Fruit fly (Drosophila melanogaster) whole organism, pupa: Measurements from ENCODE around the gene CG31525.

ENCODE experiments used
- CG10348 ChIP-seq: fragments of 200-800 bp; sonication (Bioruptor generic); IDR thresholded peaks from 2 replicates; pipeline ENCODE4 v1.3.6; 2022; ENCODE audit warnings: missing biosample characterization, missing genetic modification characterization
- CG12605 ChIP-seq: fragments of 200-800 bp; sonication (Bioruptor generic); IDR thresholded peaks from 2 replicates; pipeline ENCODE4 v1.3.6; 2022; ENCODE audit warnings: missing biosample characterization, missing genetic modification characterization
- CG15710 ChIP-seq: fragments of 200-800 bp; sonication (Bioruptor generic); optimal IDR thresholded peaks from 2 replicates; lab custom pipeline; 2018; ENCODE audit warnings: missing biosample characterization, mild to moderate bottlenecking, missing genetic modification characterization, moderate library complexity
- CG17806 ChIP-seq: fragments of 200-800 bp; sonication (Bioruptor generic); optimal IDR thresholded peaks from 2 replicates; lab custom pipeline; 2018; ENCODE audit warnings: missing biosample characterization, mild to moderate bottlenecking, missing genetic modification characterization, moderate library complexity
- CG4496 ChIP-seq: fragments of 200-800 bp; sonication (Bioruptor generic); IDR thresholded peaks from 3 replicates; pipeline ENCODE4 v1.3.6; 2022; ENCODE audit warnings: missing biosample characterization, missing genetic modification characterization
- CG8159 ChIP-seq: fragments of 200-800 bp; sonication (Bioruptor generic); optimal IDR thresholded peaks from 3 replicates; lab custom pipeline; 2018; ENCODE audit warnings: missing biosample characterization, mild to moderate bottlenecking, missing genetic modification characterization, moderate library complexity
- CG9948 ChIP-seq: fragments of 200-800 bp; sonication (Bioruptor generic); optimal IDR thresholded peaks from 2 replicates; lab custom pipeline; 2018; ENCODE audit warnings: missing biosample characterization, mild to moderate bottlenecking, missing genetic modification characterization, moderate library complexity
- D1 ChIP-seq: fragments of 200-800 bp; sonication (Bioruptor generic); optimal IDR thresholded peaks from 2 replicates; lab custom pipeline; 2018; ENCODE audit warnings: missing biosample characterization, mild to moderate bottlenecking, missing genetic modification characterization, moderate library complexity
- EcR ChIP-seq: fragments of 200-800 bp; sonication (Bioruptor generic); optimal IDR thresholded peaks from 3 replicates; lab custom pipeline; 2019; ENCODE audit warnings: missing biosample characterization, missing genetic modification characterization, mild to moderate bottlenecking, moderate library complexity, missing genetic modification reagents
- Ets98B ChIP-seq: fragments of 200-800 bp; sonication (Bioruptor generic); IDR thresholded peaks from 2 replicates; pipeline ENCODE4 v1.3.6; 2022; ENCODE audit warnings: missing biosample characterization, missing genetic modification characterization
- Snoo ChIP-seq: fragments of 200-800 bp; sonication (Bioruptor generic); optimal IDR thresholded peaks from 3 replicates; lab custom pipeline; 2017; ENCODE audit warnings: missing biosample characterization, mild to moderate bottlenecking, missing genetic modification characterization, inconsistent platforms
- fd96Ca ChIP-seq: fragments of 200-800 bp; sonication (Bioruptor generic); IDR thresholded peaks from 3 replicates; pipeline ENCODE4 v1.3.6; 2022; ENCODE audit warnings: missing biosample characterization, missing genetic modification characterization
- gl ChIP-seq: fragments of 200-800 bp; sonication (Bioruptor generic); optimal IDR thresholded peaks from 2 replicates; lab custom pipeline; 2018; ENCODE audit warnings: missing biosample characterization, mild to moderate bottlenecking, missing genetic modification characterization
- rn ChIP-seq: fragments of 200-800 bp; sonication (Bioruptor generic); IDR thresholded peaks from 2 replicates; pipeline ENCODE4 v1.3.6; 2022; ENCODE audit warnings: missing biosample characterization, missing genetic modification characterization

DNA sequence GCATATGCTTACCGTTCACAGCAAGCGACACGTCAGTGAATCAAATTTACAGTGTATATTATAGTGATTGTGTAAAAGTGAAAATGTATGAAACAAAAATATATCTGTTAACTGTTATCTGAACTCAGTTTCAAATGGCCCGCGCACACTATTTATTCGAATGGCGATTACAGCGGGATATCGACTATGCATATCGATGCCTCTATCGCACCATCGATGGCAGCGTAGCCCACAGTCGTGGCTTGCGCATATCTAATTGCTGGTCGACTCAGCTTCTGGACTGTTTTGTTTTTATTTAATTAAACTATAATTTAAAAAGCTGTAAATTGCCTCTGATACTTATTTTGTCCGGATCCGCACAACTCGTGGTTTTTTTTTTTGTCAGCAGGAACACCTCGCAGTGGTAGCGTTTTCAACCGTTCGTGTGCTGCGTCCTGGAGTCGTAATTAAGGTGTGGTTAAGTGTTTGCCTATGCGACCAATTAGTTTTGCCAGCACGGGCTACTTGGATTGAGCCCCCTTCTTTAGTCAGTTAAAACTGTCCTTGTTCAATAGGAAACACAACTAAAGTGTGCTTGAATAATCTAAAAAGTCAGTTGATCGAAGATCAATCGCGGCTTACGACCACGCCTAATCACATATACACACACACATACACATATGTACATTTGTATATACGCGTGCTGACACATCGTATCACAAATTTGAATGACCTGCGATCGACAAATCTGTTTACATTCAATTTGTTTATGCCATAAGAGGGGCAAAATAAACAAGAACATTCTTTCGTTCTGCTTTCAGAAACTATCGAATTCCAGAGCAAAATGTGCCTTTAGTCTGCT, 45.5 kb upstream of the CG31525 start, which contains the start of gene Cont:
- TF ChIP-seq CG10348 (GFP tag; lab: Robert Waterston, UW) (no peak), D1 (tag; lab: Kevin White, UChicago) (no peak), Snoo (no peak), gl (tag; lab: Kevin White, UChicago) (no peak), CG9948 (tag; lab: Kevin White, UChicago) (no peak), CG8159 (tag; lab: Kevin White, UChicago) (no peak), rn (no peak), Ets98B (GFP tag; lab: Robert Waterston, UW) (no peak), fd96Ca (GFP tag; lab: Robert Waterston, UW) (no peak), CG12605 (GFP tag; lab: Robert Waterston, UW) (no peak), EcR (GFP tag; lab: Kevin White, UChicago) (no peak), CG15710 (tag; lab: Kevin White, UChicago) (no peak), CG4496 (no peak), CG17806 (tag; lab: Kevin White, UChicago) (no peak)
